Worm (Caenorhabditis elegans) whole organism, L4 larva: ENCODE results near the gene nlp-51.

Source experiments
- D1046.2 ChIP-seq: fragments of 200-800 bp; sonication (Bioruptor generic); IDR thresholded peaks from 2 replicates; pipeline ENCODE4 v1.3.6; 2022; ENCODE audit warnings: missing genetic modification characterization, missing compliant biosample characterization
- F37D6.2 ChIP-seq: sonication (generic microtip); optimal IDR thresholded peaks from 2 replicates; lab custom pipeline; 2016; ENCODE audit warnings: mild to moderate bottlenecking, missing genetic modification characterization, missing compliant biosample characterization
- F44E2.7 ChIP-seq: fragments of 200-800 bp; sonication (Bioruptor generic); IDR thresholded peaks from 2 replicates; pipeline ENCODE4 v2.1.2; 2022; ENCODE audit warnings: missing genetic modification characterization, missing compliant biosample characterization
- F49E8.2 ChIP-seq: sonication (generic microtip); optimal IDR thresholded peaks from 2 replicates; lab custom pipeline; 2016; ENCODE audit warnings: missing compliant biosample characterization, mild to moderate bottlenecking, missing genetic modification characterization, borderline replicate concordance
- R02D3.7 ChIP-seq: fragments of 150-350 bp; sonication (generic microtip); optimal IDR thresholded peaks from 3 replicates; lab custom pipeline; 2014; ENCODE audit warnings: missing biosample characterization, missing genetic modification characterization
- T26A8.4 ChIP-seq: fragments of 200-800 bp; sonication (Bioruptor generic); IDR thresholded peaks from 2 replicates; pipeline ENCODE4 v1.3.6; 2022; ENCODE audit warnings: missing genetic modification characterization, missing compliant biosample characterization
- ZK337.2 ChIP-seq: fragments of 200-800 bp; sonication (Bioruptor generic); IDR thresholded peaks from 2 replicates; pipeline ENCODE4 v1.3.6; 2022; ENCODE audit warnings: missing genetic modification reagents, missing genetic modification characterization, missing compliant biosample characterization
- aha-1 ChIP-seq: fragments of 150-350 bp; peaks from one replicate; lab custom pipeline; 2014; ENCODE audit warnings: missing biosample characterization, missing genetic modification characterization
- arid-1 ChIP-seq: fragments of 200-800 bp; sonication (Bioruptor generic); conservative IDR thresholded peaks from 2 replicates; pipeline ENCODE4 v1.3.6; 2022; ENCODE audit warnings: missing genetic modification reagents, missing genetic modification characterization, missing compliant biosample characterization
- ceh-82 ChIP-seq: sonication (generic microtip); optimal IDR thresholded peaks from 2 replicates; lab custom pipeline; 2017; ENCODE audit warnings: missing biosample characterization, missing genetic modification characterization
- ctbp-1 ChIP-seq: fragments of 200-800 bp; sonication (Bioruptor generic); IDR thresholded peaks from 2 replicates; pipeline ENCODE4 v1.3.6; 2022; ENCODE audit warnings: missing genetic modification reagents, missing genetic modification characterization, missing compliant biosample characterization
- daf-19 ChIP-seq: fragments of 200-800 bp; sonication (Bioruptor generic); conservative IDR thresholded peaks from 2 replicates; pipeline ENCODE4 v1.3.6; 2022; ENCODE audit warnings: missing genetic modification characterization, missing compliant biosample characterization
- dmd-6 ChIP-seq: fragments of 200-800 bp; sonication (Bioruptor generic); IDR thresholded peaks from 2 replicates; pipeline ENCODE4 v1.3.6; 2022; ENCODE audit warnings: missing genetic modification reagents, missing genetic modification characterization, missing compliant biosample characterization
- dpl-1 ChIP-seq: fragments of 150-350 bp; optimal IDR thresholded peaks from 2 replicates; lab custom pipeline; 2014; ENCODE audit warnings: missing biosample characterization, missing genetic modification reagents, missing genetic modification characterization
- duxl-1 ChIP-seq: sonication (generic microtip); optimal IDR thresholded peaks from 2 replicates; lab custom pipeline; 2016; ENCODE audit warnings: mild to moderate bottlenecking, missing genetic modification characterization, moderate library complexity, missing compliant biosample characterization; ENCODE audit not compliant: poor library complexity
- dve-1 ChIP-seq: sonication (generic microtip); optimal IDR thresholded peaks from 2 replicates; lab custom pipeline; 2017; ENCODE audit warnings: antibody characterized with exemption, mild to moderate bottlenecking, missing genetic modification characterization, missing compliant biosample characterization; ENCODE audit not compliant: insufficient read depth
- egl-27 ChIP-seq: sonication (generic microtip); optimal IDR thresholded peaks from 3 replicates; lab custom pipeline; 2017; ENCODE audit warnings: missing biosample characterization, missing genetic modification reagents, missing genetic modification characterization
- fkh-10 ChIP-seq: fragments of 150-350 bp; optimal IDR thresholded peaks from 2 replicates; lab custom pipeline; 2014; ENCODE audit warnings: missing biosample characterization, missing genetic modification reagents, missing genetic modification characterization
- hif-1 ChIP-seq, 2 experiments: sonication (generic microtip); optimal IDR thresholded peaks; 2 replicates each; lab custom pipeline; 2016 to 2017; ENCODE audit warnings: missing compliant biosample characterization in 2 of 2, missing genetic modification characterization in 2 of 2, missing genetic modification reagents in 2 of 2, missing genotype in 2 of 2, mild to moderate bottlenecking in 1 of 2
- hlh-11 ChIP-seq: fragments of 200-800 bp; sonication (Bioruptor generic); optimal IDR thresholded peaks from 2 replicates; lab custom pipeline; 2018; ENCODE audit warnings: mild to moderate bottlenecking, missing genetic modification characterization, missing compliant biosample characterization
- jun-1 ChIP-seq: fragments of 150-350 bp; optimal IDR thresholded peaks from 2 replicates; lab custom pipeline; 2014; ENCODE audit warnings: missing biosample characterization, missing genetic modification reagents, missing genetic modification characterization
- lin-15B ChIP-seq: fragments of 150-350 bp; sonication (generic microtip); optimal IDR thresholded peaks from 3 replicates; lab custom pipeline; 2014; ENCODE audit warnings: missing biosample characterization, missing genetic modification characterization
- lin-29 ChIP-seq: fragments of 200-800 bp; sonication (Bioruptor generic); IDR thresholded peaks from 2 replicates; pipeline ENCODE4 v1.3.6; 2022; ENCODE audit warnings: missing genetic modification reagents, missing genetic modification characterization, missing compliant biosample characterization
- lin-38 ChIP-seq: fragments of 200-800 bp; sonication (Bioruptor generic); IDR thresholded peaks from 2 replicates; pipeline ENCODE4 v1.3.6; 2022; ENCODE audit warnings: missing genetic modification reagents, missing genetic modification characterization, missing compliant biosample characterization
- lsy-2 ChIP-seq, 2 experiments: fragments of 150-350 bp in 1 of 2; sonication (generic microtip) in 1 of 2; optimal IDR thresholded peaks; 2 replicates each; lab custom pipeline; 2014 to 2017; ENCODE audit warnings: missing biosample characterization in 2 of 2, missing genetic modification characterization in 2 of 2
- madf-9 ChIP-seq: fragments of 200-800 bp; sonication (Bioruptor generic); conservative IDR thresholded peaks from 2 replicates; pipeline ENCODE4 v1.3.6; 2022; ENCODE audit warnings: missing genetic modification reagents, missing genetic modification characterization, missing compliant biosample characterization
- mep-1 ChIP-seq: fragments of 150-350 bp; sonication (generic microtip); optimal IDR thresholded peaks from 3 replicates; lab custom pipeline; 2014; ENCODE audit warnings: missing biosample characterization, missing genetic modification characterization
- mes-2 ChIP-seq: sonication (generic microtip); optimal IDR thresholded peaks from 2 replicates; lab custom pipeline; 2016; ENCODE audit warnings: missing genotype, mild to moderate bottlenecking, missing genetic modification characterization, missing compliant biosample characterization; ENCODE audit not compliant: poor library complexity, severe bottlenecking
- mxl-2 ChIP-seq: fragments of 200-800 bp; sonication (Bioruptor generic); conservative IDR thresholded peaks from 2 replicates; pipeline ENCODE4 v1.3.6; 2022; ENCODE audit warnings: missing genetic modification reagents, missing genetic modification characterization, missing compliant biosample characterization
- mxl-3 ChIP-seq: fragments of 200-800 bp; sonication (Bioruptor generic); optimal IDR thresholded peaks from 2 replicates; lab custom pipeline; 2018; ENCODE audit warnings: mild to moderate bottlenecking, missing genetic modification characterization, missing compliant biosample characterization
- nhr-10 ChIP-seq: fragments of 150-350 bp; optimal IDR thresholded peaks from 2 replicates; lab custom pipeline; 2014; ENCODE audit warnings: missing biosample characterization, missing genetic modification characterization
- nhr-11 ChIP-seq: fragments of 150-350 bp; optimal IDR thresholded peaks from 2 replicates; lab custom pipeline; 2014; ENCODE audit warnings: missing biosample characterization, missing genetic modification characterization
- nhr-42 ChIP-seq: fragments of 200-800 bp; sonication (Bioruptor generic); IDR thresholded peaks from 2 replicates; pipeline ENCODE4 v1.3.6; 2022; ENCODE audit warnings: missing genetic modification characterization, missing compliant biosample characterization
- nhr-76 ChIP-seq: fragments of 150-350 bp; optimal IDR thresholded peaks from 2 replicates; lab custom pipeline; 2014; ENCODE audit warnings: missing biosample characterization, missing genetic modification characterization
- nhr-77 ChIP-seq: fragments of 150-350 bp; optimal IDR thresholded peaks from 2 replicates; lab custom pipeline; 2014; ENCODE audit warnings: missing biosample characterization, missing genetic modification characterization
- pha-4 ChIP-seq, 2 experiments: fragments of 150-350 bp in 1 of 2; fragments of 200-800 bp in 1 of 2; sonication (Bioruptor generic) in 1 of 2; IDR thresholded peaks in 1 of 2; optimal IDR thresholded peaks in 1 of 2; 2 replicates each; pipeline versions ENCODE4 v1.3.6 to Lab custom; 2014 to 2022; ENCODE audit warnings: missing genetic modification characterization in 2 of 2, missing genetic modification reagents in 2 of 2, missing biosample characterization in 1 of 2, missing compliant biosample characterization in 1 of 2
- php-3 ChIP-seq: fragments of 200-800 bp; sonication (Bioruptor generic); IDR thresholded peaks from 2 replicates; pipeline ENCODE4 v1.3.6; 2022; ENCODE audit warnings: missing genetic modification reagents, missing genetic modification characterization, missing compliant biosample characterization
- pqm-1 ChIP-seq: sonication (generic microtip); optimal IDR thresholded peaks from 2 replicates; lab custom pipeline; 2017; ENCODE audit warnings: missing biosample characterization, missing genetic modification characterization
- rbr-2 ChIP-seq: sonication (generic microtip); optimal IDR thresholded peaks from 2 replicates; lab custom pipeline; 2016; ENCODE audit warnings: missing genotype, missing genetic modification characterization, missing compliant biosample characterization
- sdz-12 ChIP-seq: fragments of 200-800 bp; sonication (Bioruptor generic); optimal IDR thresholded peaks from 2 replicates; lab custom pipeline; 2018; ENCODE audit warnings: mild to moderate bottlenecking, missing genetic modification characterization, missing compliant biosample characterization
- snpc-1.2 ChIP-seq: fragments of 200-800 bp; sonication (Bioruptor generic); IDR thresholded peaks from 2 replicates; pipeline ENCODE4 v1.3.6; 2022; ENCODE audit warnings: missing genetic modification reagents, missing genetic modification characterization, missing compliant biosample characterization
- tag-97 ChIP-seq: fragments of 200-800 bp; sonication (Bioruptor generic); IDR thresholded peaks from 2 replicates; pipeline ENCODE4 v1.3.6; 2022; ENCODE audit warnings: missing genetic modification characterization, missing compliant biosample characterization
- unc-62 ChIP-seq, 3 experiments: fragments of 150-350 bp in 1 of 3; sonication (generic microtip); optimal IDR thresholded peaks in 2 of 3; peaks in 1 of 3; 1 replicate in 1 of 3; 2 replicates in 2 of 3; lab custom pipeline; 2014 to 2017; ENCODE audit warnings: missing biosample characterization in 3 of 3, missing genetic modification characterization in 3 of 3, missing genetic modification reagents in 3 of 3, missing genotype in 1 of 3
- zfp-2 ChIP-seq: sonication (generic microtip); optimal IDR thresholded peaks from 2 replicates; lab custom pipeline; 2016; ENCODE audit warnings: mild to moderate bottlenecking, missing genetic modification characterization, missing compliant biosample characterization
- zfp-3 ChIP-seq: fragments of 200-800 bp; sonication (Bioruptor generic); conservative IDR thresholded peaks from 2 replicates; pipeline ENCODE4 v1.3.6; 2022; ENCODE audit warnings: missing genetic modification reagents, missing genetic modification characterization, missing compliant biosample characterization
- zip-11 ChIP-seq: fragments of 200-800 bp; sonication (Bioruptor generic); IDR thresholded peaks from 2 replicates; pipeline ENCODE4 v1.3.6; 2022; ENCODE audit warnings: missing genetic modification characterization, missing compliant biosample characterization

The nlp-51 gene

DNA sequence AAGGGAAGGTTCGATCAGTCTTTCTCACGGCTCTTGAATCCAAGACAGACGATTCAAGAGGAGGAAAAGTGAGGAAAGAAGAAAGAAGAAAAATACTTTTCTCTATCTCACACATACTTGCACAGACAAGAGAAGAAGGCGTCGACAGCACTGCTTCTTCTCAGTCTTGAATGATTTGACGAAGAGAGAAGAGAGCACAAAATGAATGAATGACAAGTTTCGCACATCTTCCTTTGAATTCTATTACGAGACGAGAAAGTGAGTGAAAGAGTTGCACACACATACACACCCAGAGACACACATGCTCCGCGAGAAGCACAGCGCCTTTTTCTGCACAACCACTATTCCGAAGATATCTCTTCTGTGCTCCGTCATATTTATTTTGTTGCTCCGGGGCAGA, 16.2 kb upstream of the nlp-51 start:
- TF ChIP-seq fkh-10 (GFP tag; lab: Kevin White, UChicago) (peak; percentile 90), php-3 (no peak), D1046.2 (GFP tag; lab: Robert Waterston, UW) (no peak), unc-62 (GFP tag; optimal IDR thresholded peaks at IDR 0.05 in 1 of 2; lab: Kevin White, UChicago) (peak in 1 of 2 experiments; percentile 84), unc-62 (tag; optimal IDR thresholded peaks at IDR 0.05; lab: Kevin White, UChicago) (no peak), aha-1 (peak; percentile 80), lin-29 (GFP tag; lab: Robert Waterston, UW) (no peak), rbr-2 (peak; percentile 2), lsy-2 (tag; optimal IDR thresholded peaks at IDR 0.05; lab: Kevin White, UChicago) (peak in 1 of 2 experiments; percentile 8)

DNA sequence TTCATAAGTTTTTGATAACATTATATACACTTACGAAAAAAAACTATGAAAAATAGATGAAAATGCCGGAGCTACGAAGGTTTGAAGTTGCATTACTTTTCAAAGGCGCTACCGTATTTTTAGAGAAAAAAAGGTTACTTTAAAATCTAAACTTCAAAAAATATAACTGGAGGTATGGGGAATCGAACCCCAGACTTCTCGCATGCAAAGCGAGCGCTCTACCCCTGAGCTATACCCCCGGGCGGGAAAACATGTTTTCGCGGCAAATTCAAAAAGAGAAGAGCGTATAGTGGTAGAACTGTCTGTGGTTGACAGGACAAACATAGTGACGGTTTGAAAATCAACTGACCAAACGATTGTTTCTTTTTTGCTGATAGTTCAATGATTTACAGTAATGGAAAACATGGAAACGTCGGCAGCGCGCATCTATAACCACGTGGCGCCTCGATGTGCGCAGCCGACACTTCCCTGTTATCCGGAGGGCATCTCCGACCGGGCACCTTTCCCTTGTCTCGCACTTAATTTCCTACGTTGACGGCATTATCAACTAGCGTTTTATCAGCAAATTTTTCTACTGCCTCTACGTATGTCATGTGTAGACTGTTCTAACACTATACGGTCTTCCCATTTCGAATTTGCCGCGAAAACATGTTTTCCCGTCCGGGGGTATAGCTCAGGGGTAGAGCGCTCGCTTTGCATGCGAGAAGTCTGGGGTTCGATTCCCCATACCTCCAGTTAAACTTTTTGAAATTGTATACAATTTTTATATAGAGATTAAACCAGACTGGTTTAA, 14.6 kb upstream of the nlp-51 start:
- TF ChIP-seq jun-1 (tag; lab: Kevin White, UChicago) (no peak), daf-19 (GFP tag; lab: Robert Waterston, UW) (peak; percentile 35; the same call in 1 of the 2 replicates), R02D3.7 (tag; lab: Kevin White, UChicago) (no peak), zfp-3 (GFP tag; lab: Robert Waterston, UW) (no peak), madf-9 (GFP tag; lab: Robert Waterston, UW) (peak; percentile 62; the same call in 1 of the 2 replicates), zfp-2 (tag; lab: Kevin White, UChicago) (no peak), ceh-82 (no peak), arid-1 (GFP tag; lab: Robert Waterston, UW) (peak; percentile 80), mxl-3 (peak; percentile 77), zip-11 (no peak), lsy-2 (tag; optimal IDR thresholded peaks at IDR 0.05; lab: Kevin White, UChicago) (no peak), dve-1 (no peak), nhr-11 (tag; lab: Kevin White, UChicago) (no peak), fkh-10 (GFP tag; lab: Kevin White, UChicago) (no peak), egl-27 (tag; lab: Kevin White, UChicago) (no peak), sdz-12 (GFP tag; lab: Kevin White, UChicago) (no peak), lin-38 (peak; percentile 64), F44E2.7 (GFP tag; lab: Robert Waterston, UW) (no peak), pha-4 (GFP tag; IDR thresholded peaks at IDR 0.05; lab: Robert Waterston, UW) (peak; percentile 65; the same call in 1 of the 2 replicates), pha-4 (tag; optimal IDR thresholded peaks at IDR 0.05; lab: Kevin White, UChicago) (no peak), tag-97 (GFP tag; lab: Robert Waterston, UW) (no peak), dpl-1 (peak; percentile 25), rbr-2 (peak; percentile 7), mxl-2 (GFP tag; lab: Robert Waterston, UW) (0 out of 2 replicates have a peak, but pooled peaks have one; percentile 35), ctbp-1 (GFP tag; lab: Robert Waterston, UW) (no peak), mes-2 (tag; lab: Kevin White, UChicago) (peak; percentile 15), nhr-77 (tag; lab: Kevin White, UChicago) (no peak), ZK337.2 (GFP tag; lab: Robert Waterston, UW) (no peak), nhr-10 (tag; lab: Kevin White, UChicago) (no peak), hif-1 (tag; optimal IDR thresholded peaks at IDR 0.05; lab: Kevin White, UChicago) (no peak), snpc-1.2 (GFP tag; lab: Robert Waterston, UW) (0 out of 2 replicates have a peak, but pooled peaks have one; percentile 11), F49E8.2 (tag; lab: Kevin White, UChicago) (no peak), nhr-42 (0 out of 2 replicates have a peak, but pooled peaks have one; percentile 34), F37D6.2 (tag; lab: Kevin White, UChicago) (no peak), aha-1 (no peak), hlh-11 (peak; percentile 67), mep-1 (tag; lab: Kevin White, UChicago) (no peak), lin-15B (tag; lab: Kevin White, UChicago) (no peak), duxl-1 (no peak), dmd-6 (GFP tag; lab: Robert Waterston, UW) (peak; percentile 41), nhr-76 (tag; lab: Kevin White, UChicago) (no peak), pqm-1 (tag; lab: Kevin White, UChicago) (no peak), T26A8.4 (peak; percentile 45; the same call in 1 of the 2 replicates)
